Worm (Caenorhabditis elegans): ENCODE results near the gene dcn-1.

ce11 chrIII:4321399-4321798, 7.7 kb downstream of the dcn-1 start, which contains the start of gene H38K22.7:
- TF ChIP-seq unc-130 (GFP tag; optimal IDR thresholded peaks at IDR 0.05) (no peak), madf-3 (GFP tag; IDR thresholded peaks at IDR 0.05) (no peak), ceh-40 (GFP tag; IDR thresholded peaks at IDR 0.05) (no peak), ama-1 (optimal IDR thresholded peaks at IDR 0.05) (no peak), ama-1 (GFP tag; optimal IDR thresholded peaks at IDR 0.05) (no peak), bed-2 (GFP tag; IDR thresholded peaks at IDR 0.05) (no peak)
